Fruit fly (Drosophila melanogaster) whole organism, embryonic: ENCODE measurements around the gene CG18557.
A peak's percentile ranks its signal among the peaks of the same experiment; 100 is the strongest.

ENCODE experiments used
- ATbp ChIP-seq: fragments of 200-800 bp; sonication (Bioruptor generic); optimal IDR thresholded peaks from 2 replicates; lab custom pipeline; 2017; ENCODE audit warnings: missing biosample characterization, mild to moderate bottlenecking, missing genetic modification characterization, missing genetic modification reagents
- Atf3 ChIP-seq: fragments of 200-800 bp; sonication (Bioruptor generic); optimal IDR thresholded peaks from 3 replicates; lab custom pipeline; 2016; ENCODE audit warnings: missing biosample characterization, missing genetic modification characterization
- CG10431 ChIP-seq: fragments of 200-800 bp; sonication (Bioruptor generic); optimal IDR thresholded peaks from 3 replicates; lab custom pipeline; 2018; ENCODE audit warnings: missing biosample characterization, mild to moderate bottlenecking, missing genetic modification characterization
- CG10979 ChIP-seq: fragments of 200-800 bp; sonication (Bioruptor generic); optimal IDR thresholded peaks from 2 replicates; lab custom pipeline; 2018; ENCODE audit warnings: missing biosample characterization, mild to moderate bottlenecking, missing genetic modification characterization, moderate library complexity
- CG1233 ChIP-seq: fragments of 200-800 bp; sonication (Bioruptor generic); optimal IDR thresholded peaks from 4 replicates; lab custom pipeline; 2018; ENCODE audit warnings: missing biosample characterization, mild to moderate bottlenecking, missing genetic modification characterization
- CG13123 ChIP-seq: fragments of 200-800 bp; sonication (Bioruptor generic); optimal IDR thresholded peaks from 2 replicates; lab custom pipeline; 2016; ENCODE audit warnings: missing biosample characterization, missing genetic modification characterization
- CG13894 ChIP-seq: fragments of 200-800 bp; sonication (Bioruptor generic); optimal IDR thresholded peaks from 3 replicates; lab custom pipeline; 2018; ENCODE audit warnings: missing biosample characterization, mild to moderate bottlenecking, missing genetic modification characterization, moderate library complexity
- CG14014 ChIP-seq: fragments of 200-800 bp; sonication (Bioruptor generic); IDR thresholded peaks from 2 replicates; pipeline ENCODE4 v1.3.6; 2022; ENCODE audit warnings: missing biosample characterization, missing genetic modification characterization
- CG14667 ChIP-seq: fragments of 200-800 bp; sonication (Bioruptor generic); IDR thresholded peaks from 2 replicates; pipeline ENCODE4 v1.3.6; 2022; ENCODE audit warnings: missing biosample characterization, missing genetic modification characterization
- CG16779 ChIP-seq: fragments of 200-800 bp; sonication (Bioruptor generic); IDR thresholded peaks from 2 replicates; pipeline ENCODE4 v1.3.6; 2022; ENCODE audit warnings: missing biosample characterization, missing genetic modification characterization
- CG16815 ChIP-seq: fragments of 200-800 bp; sonication (Bioruptor generic); optimal IDR thresholded peaks from 3 replicates; lab custom pipeline; 2017; ENCODE audit warnings: missing biosample characterization, mild to moderate bottlenecking, missing genetic modification characterization
- CG17385 ChIP-seq: fragments of 200-800 bp; sonication (Bioruptor generic); optimal IDR thresholded peaks from 3 replicates; lab custom pipeline; 2018; ENCODE audit warnings: missing biosample characterization, mild to moderate bottlenecking, missing genetic modification characterization
- CG17612 ChIP-seq: fragments of 200-800 bp; sonication (Bioruptor generic); IDR thresholded peaks from 2 replicates; pipeline ENCODE4 v1.3.6; 2022; ENCODE audit warnings: missing biosample characterization, missing genetic modification characterization
- CG18262 ChIP-seq: fragments of 200-800 bp; optimal IDR thresholded peaks from 3 replicates; lab custom pipeline; 2019; ENCODE audit warnings: missing biosample characterization, mild to moderate bottlenecking, missing genetic modification characterization, moderate library complexity
- CG2712 ChIP-seq: fragments of 200-800 bp; optimal IDR thresholded peaks from 3 replicates; lab custom pipeline; 2019; ENCODE audit warnings: missing biosample characterization, mild to moderate bottlenecking, missing genetic modification characterization, moderate library complexity
- CG32532 ChIP-seq: fragments of 200-800 bp; sonication (Bioruptor generic); IDR thresholded peaks from 2 replicates; pipeline ENCODE4 v1.3.6; 2022; ENCODE audit warnings: missing biosample characterization, missing genetic modification characterization
- CG4282 ChIP-seq: fragments of 200-800 bp; sonication (Bioruptor generic); optimal IDR thresholded peaks from 2 replicates; lab custom pipeline; 2016; ENCODE audit warnings: missing biosample characterization, missing genetic modification characterization
- CG6254 ChIP-seq: fragments of 200-800 bp; sonication (Bioruptor generic); optimal IDR thresholded peaks from 3 replicates; lab custom pipeline; 2017; ENCODE audit warnings: mild to moderate bottlenecking, missing biosample characterization, missing genetic modification reagents, missing genetic modification characterization
- CG6689 ChIP-seq: fragments of 200-800 bp; sonication (Bioruptor generic); IDR thresholded peaks from 2 replicates; pipeline ENCODE4 v1.3.6; 2022; ENCODE audit warnings: missing biosample characterization, missing genetic modification characterization
- CG7928 ChIP-seq: fragments of 200-800 bp; sonication (Bioruptor generic); optimal IDR thresholded peaks from 2 replicates; lab custom pipeline; 2017; ENCODE audit warnings: missing biosample characterization, mild to moderate bottlenecking, missing genetic modification characterization
- CG8089 ChIP-seq: fragments of 200-800 bp; sonication (Bioruptor generic); optimal IDR thresholded peaks from 3 replicates; lab custom pipeline; 2016; ENCODE audit warnings: missing biosample characterization, missing genetic modification characterization
- CG8359 ChIP-seq: fragments of 200-800 bp; sonication (Bioruptor generic); optimal IDR thresholded peaks from 2 replicates; lab custom pipeline; 2017; ENCODE audit warnings: missing biosample characterization, mild to moderate bottlenecking, missing genetic modification characterization, borderline replicate concordance
- CG8388 ChIP-seq: fragments of 200-800 bp; sonication (Bioruptor generic); optimal IDR thresholded peaks from 2 replicates; lab custom pipeline; 2019; ENCODE audit warnings: missing biosample characterization, mild to moderate bottlenecking, missing genetic modification characterization, moderate library complexity
- CG9215 ChIP-seq: fragments of 200-800 bp; sonication (Bioruptor generic); IDR thresholded peaks from 2 replicates; pipeline ENCODE4 v1.3.6; 2022; ENCODE audit warnings: missing biosample characterization, missing genetic modification characterization
- CG9437 ChIP-seq: fragments of 200-800 bp; sonication (Bioruptor generic); optimal IDR thresholded peaks from 2 replicates; lab custom pipeline; 2018; ENCODE audit warnings: missing biosample characterization, mild to moderate bottlenecking, missing genetic modification characterization
- CG9876 ChIP-seq: fragments of 200-800 bp; sonication (Bioruptor generic); optimal IDR thresholded peaks from 2 replicates; lab custom pipeline; 2016; ENCODE audit warnings: missing biosample characterization, missing genetic modification characterization
- CTCF ChIP-seq: fragments of 200-800 bp; sonication (Bioruptor generic); optimal IDR thresholded peaks from 2 replicates; lab custom pipeline; 2017; ENCODE audit warnings: missing biosample characterization, mild to moderate bottlenecking, missing genetic modification characterization, moderate library complexity
- Camta ChIP-seq: fragments of 200-800 bp; sonication (Bioruptor generic); optimal IDR thresholded peaks from 2 replicates; lab custom pipeline; 2016; ENCODE audit warnings: missing biosample characterization, missing genetic modification characterization
- Dip3 ChIP-seq: fragments of 200-800 bp; sonication (Bioruptor generic); optimal IDR thresholded peaks from 3 replicates; lab custom pipeline; 2016; ENCODE audit warnings: missing biosample characterization, missing genetic modification characterization
- HLHmδ ChIP-seq: fragments of 200-800 bp; sonication (Bioruptor generic); optimal IDR thresholded peaks from 2 replicates; lab custom pipeline; 2018; ENCODE audit warnings: missing biosample characterization, mild to moderate bottlenecking, missing genetic modification characterization, moderate library complexity
- Hr78 ChIP-seq, 2 experiments: fragments of 200-800 bp in 1 of 2; fragments of >200 bp in 1 of 2; sonication (Bioruptor generic) in 1 of 2; optimal IDR thresholded peaks; 2 replicates each; lab custom pipeline; 2017 to 2019; ENCODE audit warnings: missing biosample characterization in 2 of 2, missing genetic modification characterization in 2 of 2, mild to moderate bottlenecking in 1 of 2, moderate library complexity in 1 of 2
- Lhr ChIP-seq: fragments of 200-800 bp; sonication (Bioruptor generic); optimal IDR thresholded peaks from 3 replicates; lab custom pipeline; 2017; ENCODE audit warnings: mild to moderate bottlenecking, missing biosample characterization, missing genetic modification reagents, missing genetic modification characterization
- NC2α ChIP-seq: fragments of 200-800 bp; sonication (Bioruptor generic); optimal IDR thresholded peaks from 2 replicates; lab custom pipeline; 2016; ENCODE audit warnings: missing biosample characterization, missing genetic modification characterization
- Oli ChIP-seq: fragments of 200-800 bp; sonication (Bioruptor generic); optimal IDR thresholded peaks from 2 replicates; lab custom pipeline; 2018; ENCODE audit warnings: missing biosample characterization, mild to moderate bottlenecking, missing genetic modification characterization, moderate library complexity
- Sox102F ChIP-seq: fragments of 200-800 bp; sonication (Bioruptor generic); optimal IDR thresholded peaks from 2 replicates; lab custom pipeline; 2018; ENCODE audit warnings: missing biosample characterization, mild to moderate bottlenecking, missing genetic modification characterization, moderate library complexity
- ab ChIP-seq: fragments of 200-800 bp; sonication (Bioruptor generic); optimal IDR thresholded peaks from 2 replicates; lab custom pipeline; 2016; ENCODE audit warnings: missing biosample characterization, missing genetic modification characterization
- amos ChIP-seq: fragments of 200-800 bp; sonication (Bioruptor generic); IDR thresholded peaks from 2 replicates; pipeline ENCODE4 v1.3.6; 2022; ENCODE audit warnings: missing biosample characterization, missing genetic modification characterization; ENCODE audit not compliant: partially characterized antibody
- caup ChIP-seq: fragments of 200-800 bp; sonication (Bioruptor generic); optimal IDR thresholded peaks from 3 replicates; lab custom pipeline; 2017; ENCODE audit warnings: missing biosample characterization, mild to moderate bottlenecking, missing genetic modification characterization, moderate library complexity; ENCODE audit not compliant: severe bottlenecking
- gt ChIP-seq: fragments of 200-800 bp; sonication (Bioruptor generic); IDR thresholded peaks from 2 replicates; pipeline ENCODE4 v1.3.6; 2022; ENCODE audit warnings: missing biosample characterization, missing genetic modification characterization
- hb ChIP-seq: fragments of 200-800 bp; sonication (Bioruptor generic); IDR thresholded peaks from 3 replicates; pipeline ENCODE4 v1.3.6; 2022; ENCODE audit warnings: missing biosample characterization, missing genetic modification characterization; ENCODE audit not compliant: partially characterized antibody
- jigr1 ChIP-seq: fragments of 200-800 bp; sonication (Bioruptor generic); IDR thresholded peaks from 3 replicates; pipeline ENCODE4 v1.3.6; 2022; ENCODE audit warnings: missing biosample characterization, missing genetic modification characterization
- kni ChIP-seq: fragments of 200-800 bp; sonication (Bioruptor generic); optimal IDR thresholded peaks from 3 replicates; lab custom pipeline; 2017; ENCODE audit warnings: mild to moderate bottlenecking, missing biosample characterization, missing genetic modification reagents, missing genetic modification characterization
- mam ChIP-seq: fragments of 200-800 bp; sonication (Bioruptor generic); optimal IDR thresholded peaks from 3 replicates; lab custom pipeline; 2016; ENCODE audit warnings: missing biosample characterization, missing genetic modification characterization
- pfk ChIP-seq: fragments of 200-800 bp; sonication (Bioruptor generic); optimal IDR thresholded peaks from 2 replicates; lab custom pipeline; 2018; ENCODE audit warnings: missing biosample characterization, mild to moderate bottlenecking, missing genetic modification characterization, moderate library complexity
- pho ChIP-seq: fragments of 200-800 bp; sonication (Bioruptor generic); optimal IDR thresholded peaks from 2 replicates; lab custom pipeline; 2016; ENCODE audit warnings: missing biosample characterization, missing genetic modification characterization
- slou ChIP-seq: fragments of 200-800 bp; sonication (Bioruptor generic); optimal IDR thresholded peaks from 3 replicates; lab custom pipeline; 2016; ENCODE audit warnings: missing biosample characterization, missing genetic modification characterization
- unpg ChIP-seq: fragments of 200-800 bp; sonication (Bioruptor generic); optimal IDR thresholded peaks from 3 replicates; lab custom pipeline; 2018; ENCODE audit warnings: missing biosample characterization, mild to moderate bottlenecking, missing genetic modification characterization, moderate library complexity
- vfl ChIP-seq: fragments of 200-800 bp; sonication (Bioruptor generic); optimal IDR thresholded peaks from 2 replicates; lab custom pipeline; 2016; ENCODE audit warnings: missing biosample characterization, missing genetic modification characterization
- vnd ChIP-seq: fragments of 200-800 bp; sonication (Bioruptor generic); IDR thresholded peaks from 3 replicates; pipeline ENCODE4 v1.3.6; 2022; ENCODE audit warnings: missing biosample characterization, missing genetic modification characterization; ENCODE audit not compliant: partially characterized antibody
- vvl ChIP-seq: fragments of 200-800 bp; sonication (Bioruptor generic); IDR thresholded peaks from 2 replicates; pipeline ENCODE4 v1.3.6; 2022; ENCODE audit warnings: missing biosample characterization, missing genetic modification characterization
- zfh1 ChIP-seq: fragments of 200-800 bp; sonication (Bioruptor generic); IDR thresholded peaks from 3 replicates; pipeline ENCODE4 v1.3.6; 2022; ENCODE audit warnings: missing biosample characterization, missing genetic modification characterization

CG18557 gene

DNA sequence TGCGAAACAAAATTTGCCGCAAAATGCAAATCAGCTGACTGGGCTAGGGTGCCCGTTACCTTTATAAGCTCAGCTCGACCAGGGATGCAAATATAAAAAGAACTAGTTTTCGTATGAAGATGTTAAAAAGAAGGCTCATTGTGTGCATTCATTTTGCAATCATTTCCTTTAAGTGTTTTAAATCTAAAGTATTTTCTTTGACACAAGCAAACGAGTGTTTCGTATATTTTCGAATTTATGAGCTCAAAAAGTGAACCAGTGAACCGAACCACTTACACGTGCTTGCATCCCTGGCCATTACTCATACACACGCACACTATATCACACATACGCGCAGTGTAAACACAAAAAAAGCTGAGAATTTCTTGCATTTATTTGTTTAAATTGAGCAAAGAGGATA lies 32.7 kb upstream of the CG18557 start, which contains the start of the genes Prx6a and Sbat (continued):
- peak; percentile 48 for TF ChIP-seq CG16815 (GFP tag; lab: Kevin White, UChicago)
- TF ChIP-seq Dip3, result peak; percentile 67
- TF ChIP-seq Atf3 (GFP tag; lab: Kevin White, UChicago), result peak; percentile 40
- TF ChIP-seq hb (GFP tag; lab: Robert Waterston, UW), result no peak
- no peak for TF ChIP-seq gt
- TF ChIP-seq CG13123, result peak; percentile 56
- no peak for TF ChIP-seq CG6254
- peak; percentile 63 for TF ChIP-seq vfl (GFP tag; lab: Kevin White, UChicago)
- peak; percentile 52 for TF ChIP-seq Oli (tag; lab: Kevin White, UChicago)
- TF ChIP-seq CG4282 (GFP tag; lab: Kevin White, UChicago), result peak; percentile 36
- TF ChIP-seq amos, result peak; percentile 33; the same call in 1 of the 2 replicates
- TF ChIP-seq slou (GFP tag; lab: Kevin White, UChicago), result no peak
- TF ChIP-seq CG17385, result peak; percentile 53
- peak; percentile 44 for TF ChIP-seq CG8388 (GFP tag; lab: Kevin White, UChicago)
- TF ChIP-seq CG32532, result peak; percentile 72
- peak; percentile 45 for TF ChIP-seq CG8089 (GFP tag; lab: Kevin White, UChicago)
- TF ChIP-seq vvl (GFP tag; lab: Robert Waterston, UW), result peak; percentile 85
- TF ChIP-seq vnd, result no peak
- TF ChIP-seq kni, result peak; percentile 25
- peak; percentile 72 for TF ChIP-seq CG1233 (GFP tag; lab: Kevin White, UChicago)
- TF ChIP-seq CG9215 (GFP tag; lab: Robert Waterston, UW), result peak; percentile 79
- TF ChIP-seq HLHmδ (GFP tag; lab: Kevin White, UChicago), result no peak
- TF ChIP-seq pho (GFP tag; lab: Kevin White, UChicago), result peak; percentile 70
- TF ChIP-seq CTCF, result peak; percentile 17
- TF ChIP-seq Sox102F, result peak; percentile 53
- no peak for TF ChIP-seq Hr78 (GFP tag; optimal IDR thresholded peaks at IDR 0.05; lab: Kevin White, UChicago)
- TF ChIP-seq NC2α (GFP tag; lab: Kevin White, UChicago), result peak; percentile 45
- TF ChIP-seq CG13894 (tag; lab: Kevin White, UChicago), result peak; percentile 85
- no peak for TF ChIP-seq jigr1 (GFP tag; lab: Robert Waterston, UW)
- peak; percentile 84 for TF ChIP-seq CG2712
- peak; percentile 65 for TF ChIP-seq CG10979 (tag; lab: Kevin White, UChicago)
- peak; percentile 83 for TF ChIP-seq mam (GFP tag; lab: Kevin White, UChicago)
- peak; percentile 69; the same call in 1 of the 2 replicates for TF ChIP-seq CG6689 (GFP tag; lab: Robert Waterston, UW)
- peak; percentile 63 for TF ChIP-seq CG9876 (GFP tag; lab: Kevin White, UChicago)
- peak; percentile 74 for TF ChIP-seq unpg (GFP tag; lab: Kevin White, UChicago)
- peak; percentile 99 for TF ChIP-seq CG7928 (GFP tag; lab: Kevin White, UChicago)
- TF ChIP-seq CG10431 (GFP tag; lab: Kevin White, UChicago), result no peak
- TF ChIP-seq CG14014 (GFP tag; lab: Robert Waterston, UW), result peak; percentile 69
- TF ChIP-seq CG8359, result no peak
- peak; percentile 4 for TF ChIP-seq ATbp (GFP tag; lab: Kevin White, UChicago)
- TF ChIP-seq CG16779 (GFP tag; lab: Robert Waterston, UW), result no peak
- TF ChIP-seq pfk (GFP tag; lab: Kevin White, UChicago), result peak; percentile 17
- TF ChIP-seq CG17612 (GFP tag; lab: Robert Waterston, UW), result no peak
- 0 out of 3 replicates have a peak, but pooled peaks have one; percentile 48 for TF ChIP-seq zfh1 (GFP tag; lab: Robert Waterston, UW)
- peak; percentile 56 for TF ChIP-seq caup
- no peak for TF ChIP-seq ab
- TF ChIP-seq CG14667, result no peak
- peak; percentile 63 for TF ChIP-seq CG18262 (tag; lab: Kevin White, UChicago)
- no peak for TF ChIP-seq CG9437 (GFP tag; lab: Kevin White, UChicago)
- peak; percentile 66 for TF ChIP-seq Camta
- TF ChIP-seq Lhr (GFP tag; lab: Kevin White, UChicago), result peak; percentile 55
